Fruit fly (Drosophila melanogaster): ENCODE data around the gene nmd.

Gene nmd

DNA sequence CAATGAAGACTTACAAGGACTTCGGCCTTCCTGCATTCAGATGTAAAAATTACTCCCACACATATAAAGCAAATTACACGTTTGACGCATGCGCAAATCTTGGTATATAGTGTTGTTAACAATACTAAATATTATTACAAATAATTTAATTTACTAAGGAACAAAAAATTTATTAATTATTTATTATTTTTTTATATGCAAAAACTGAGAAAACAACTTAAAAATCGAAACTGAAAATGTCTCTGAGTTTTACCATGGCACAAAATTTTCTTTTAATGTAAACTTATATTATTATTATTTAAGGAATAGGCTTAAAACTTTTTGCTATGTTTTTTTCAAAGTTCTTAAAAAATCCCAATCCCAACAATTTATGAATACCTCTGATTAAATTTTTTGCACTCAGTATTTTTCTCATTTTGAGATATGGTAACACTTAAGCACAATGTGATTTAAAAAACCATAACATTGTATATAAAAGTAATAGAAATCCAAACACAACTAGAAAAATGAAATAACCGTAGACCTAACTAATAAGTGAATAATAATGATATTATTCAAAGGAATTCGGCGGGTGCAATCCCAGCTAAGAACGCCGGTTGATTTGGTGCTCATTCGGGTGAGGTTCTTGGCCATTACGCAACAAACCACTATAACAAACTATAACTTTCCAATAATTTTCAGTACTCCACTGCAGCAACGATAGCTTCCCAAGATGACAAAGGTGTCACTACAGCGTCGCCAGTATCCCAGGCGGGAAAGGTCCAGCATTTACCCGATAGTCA, 27.5 kb upstream of the nmd start, which contains the start of the genes Schip1 and Cox10 (continued):
- TF ChIP-seq vnd (GFP tag; IDR thresholded peaks at IDR 0.05; ENCODE audit: partially characterized antibody): no peak
- no peak for TF ChIP-seq ara (GFP tag; IDR thresholded peaks at IDR 0.05)
- no peak for TF ChIP-seq Side (GFP tag; optimal IDR thresholded peaks at IDR 0.05)
- no peak for TF ChIP-seq dmrt99B (tag; optimal IDR thresholded peaks at IDR 0.05)
- TF ChIP-seq bigmax (GFP tag; optimal IDR thresholded peaks at IDR 0.05): no peak
- TF ChIP-seq Sry-δ (GFP tag; optimal IDR thresholded peaks at IDR 0.05): no peak
- no peak for TF ChIP-seq trh (GFP tag; optimal IDR thresholded peaks at IDR 0.05)
- TF ChIP-seq wor (GFP tag; IDR thresholded peaks at IDR 0.05): no peak
- TF ChIP-seq tll (GFP tag; optimal IDR thresholded peaks at IDR 0.05): no peak
- TF ChIP-seq ham (GFP tag; IDR thresholded peaks at IDR 0.05): no peak
- TF ChIP-seq gem (tag; optimal IDR thresholded peaks at IDR 0.05): peak; percentile 69
- TF ChIP-seq CG10543 (GFP tag; optimal IDR thresholded peaks at IDR 0.05): no peak
- TF ChIP-seq CG10274 (GFP tag; optimal IDR thresholded peaks at IDR 0.05): no peak
- no peak for TF ChIP-seq klu (GFP tag; IDR thresholded peaks at IDR 0.05)
- no peak for TF ChIP-seq NK7.1 (GFP tag; optimal IDR thresholded peaks at IDR 0.05)
- no peak for TF ChIP-seq Hand (GFP tag; optimal IDR thresholded peaks at IDR 0.05)
- no peak for TF ChIP-seq Gsc (GFP tag; IDR thresholded peaks at IDR 0.05)
- TF ChIP-seq CG17385 (GFP tag; optimal IDR thresholded peaks at IDR 0.05): no peak
- no peak for TF ChIP-seq CG12744 (GFP tag; optimal IDR thresholded peaks at IDR 0.05)
- TF ChIP-seq CG12299 (tag; optimal IDR thresholded peaks at IDR 0.05): no peak
- no peak for TF ChIP-seq tup (GFP tag; optimal IDR thresholded peaks at IDR 0.05)
- TF ChIP-seq gce (GFP tag; IDR thresholded peaks at IDR 0.05): no peak
- TF ChIP-seq mirr (GFP tag; optimal IDR thresholded peaks at IDR 0.05): no peak
- no peak for TF ChIP-seq toy (GFP tag; IDR thresholded peaks at IDR 0.05)
- no peak for TF ChIP-seq Spps (tag; optimal IDR thresholded peaks at IDR 0.05)
- TF ChIP-seq bcd (GFP tag; optimal IDR thresholded peaks at IDR 0.05): no peak
- TF ChIP-seq CG8944 (GFP tag; optimal IDR thresholded peaks at IDR 0.05): no peak
- no peak for TF ChIP-seq Adf1 (GFP tag; IDR thresholded peaks at IDR 0.05)
- TF ChIP-seq pan (optimal IDR thresholded peaks at IDR 0.05): no peak
- no peak for TF ChIP-seq pan (GFP tag; optimal IDR thresholded peaks at IDR 0.05 in 1 of 2, IDR thresholded peaks at IDR 0.05 in 1 of 2)
- TF ChIP-seq CG12769 (tag; optimal IDR thresholded peaks at IDR 0.05): no peak
- TF ChIP-seq CG15696 (tag; optimal IDR thresholded peaks at IDR 0.05): no peak
- peak; percentile 10 for TF ChIP-seq tap (tag; optimal IDR thresholded peaks at IDR 0.05)
- TF ChIP-seq Nf-YB (GFP tag; optimal IDR thresholded peaks at IDR 0.05): peak; percentile 6
- TF ChIP-seq pho (GFP tag; optimal IDR thresholded peaks at IDR 0.05): no peak
- no peak for TF ChIP-seq Dfd (GFP tag; optimal IDR thresholded peaks at IDR 0.05)
- no peak for TF ChIP-seq CG11093 (GFP tag; IDR thresholded peaks at IDR 0.05)
- no peak for TF ChIP-seq caup (GFP tag; optimal IDR thresholded peaks at IDR 0.05; ENCODE audit: severe bottlenecking)
- TF ChIP-seq CG31224 (GFP tag; IDR thresholded peaks at IDR 0.05): no peak
- TF ChIP-seq Atf-2 (GFP tag; optimal IDR thresholded peaks at IDR 0.05): no peak
- no peak for TF ChIP-seq shn (GFP tag; optimal IDR thresholded peaks at IDR 0.05)
- TF ChIP-seq hb (GFP tag; IDR thresholded peaks at IDR 0.05; ENCODE audit: partially characterized antibody): no peak
- TF ChIP-seq lilli (GFP tag; optimal IDR thresholded peaks at IDR 0.05): no peak
- TF ChIP-seq CG10366 (GFP tag; IDR thresholded peaks at IDR 0.05): no peak
- no peak for TF ChIP-seq sc (optimal IDR thresholded peaks at IDR 0.05)
- no peak for TF ChIP-seq sc (GFP tag; optimal IDR thresholded peaks at IDR 0.05)
- TF ChIP-seq CG11560 (tag; IDR thresholded peaks at IDR 0.05): no peak
- no peak for TF ChIP-seq CG14667 (GFP tag; IDR thresholded peaks at IDR 0.05)
- no peak for TF ChIP-seq CG10431 (GFP tag; optimal IDR thresholded peaks at IDR 0.05)
- no peak for TF ChIP-seq CkIIα-i1 (GFP tag; IDR thresholded peaks at IDR 0.05)
- no peak for TF ChIP-seq CG3847 (GFP tag; IDR thresholded peaks at IDR 0.05)
